Worm (Caenorhabditis elegans) whole organism, early embryonic: ENCODE measurements around the gene C17B7.9.

ENCODE experiments used
- ets-7 ChIP-seq: sonication (generic microtip); optimal IDR thresholded peaks from 2 replicates; lab custom pipeline; 2016; ENCODE audit warnings: missing genotype, missing genetic modification characterization, missing compliant biosample characterization
- hmbx-1 ChIP-seq: sonication (generic microtip); optimal IDR thresholded peaks from 2 replicates; lab custom pipeline; 2016; ENCODE audit warnings: mild to moderate bottlenecking, missing genetic modification characterization, missing compliant biosample characterization
- hnd-1 ChIP-seq: sonication (generic microtip); optimal IDR thresholded peaks from 2 replicates; lab custom pipeline; 2016; ENCODE audit warnings: missing genetic modification characterization, missing compliant biosample characterization
- tbx-11 ChIP-seq: fragments of 200-800 bp; sonication (Bioruptor generic); IDR thresholded peaks from 2 replicates; pipeline ENCODE4 v1.3.6; 2022; ENCODE audit warnings: missing genetic modification characterization, missing compliant biosample characterization

ce11 chrV:3333334-3333733 is 1.4 kb upstream of the C17B7.9 start, which contains the start of gene C17B7.5:
- TF ChIP-seq ets-7 (tag; lab: Kevin White, UChicago) (no peak), hmbx-1 (tag; lab: Kevin White, UChicago) (no peak), hnd-1 (tag; lab: Kevin White, UChicago) (no peak), tbx-11 (GFP tag; lab: Robert Waterston, UW) (no peak)
